Worm (Caenorhabditis elegans) whole organism, young adult: ENCODE measurements around the gene cpr-4.

Experiments used
- akir-1 ChIP-seq: fragments of 200-800 bp; sonication (Bioruptor generic); optimal IDR thresholded peaks from 2 replicates; lab custom pipeline; 2018; ENCODE audit warnings: mild to moderate bottlenecking, missing genetic modification characterization, moderate library complexity, missing compliant biosample characterization
- ama-1 ChIP-seq, 3 experiments: fragments of 150-350 bp in 1 of 3; sonication (generic microtip) in 2 of 3; optimal IDR thresholded peaks; 2 replicates each; lab custom pipeline; 2014 to 2018; ENCODE audit warnings: missing biosample characterization in 2 of 3, missing genetic modification characterization in 2 of 3, missing genetic modification reagents in 2 of 3
- dpl-1 ChIP-seq: fragments of 150-350 bp; optimal IDR thresholded peaks from 2 replicates; lab custom pipeline; 2014; ENCODE audit warnings: missing biosample characterization, missing genetic modification reagents, missing genetic modification characterization
- ekl-4 ChIP-seq: fragments of 200-800 bp; sonication (Bioruptor generic); IDR thresholded peaks from 2 replicates; pipeline ENCODE4 v1.3.6; 2022; ENCODE audit warnings: missing genetic modification reagents, missing genetic modification characterization, missing compliant biosample characterization
- ets-4 ChIP-seq: fragments of 200-800 bp; sonication (Bioruptor generic); optimal IDR thresholded peaks from 2 replicates; lab custom pipeline; 2018; ENCODE audit warnings: mild to moderate bottlenecking, missing genetic modification characterization, missing compliant biosample characterization
- hsf-1 ChIP-seq: fragments of 200-800 bp; sonication (Bioruptor generic); IDR thresholded peaks from 2 replicates; pipeline ENCODE4 v1.3.6; 2022; ENCODE audit warnings: missing genetic modification reagents, missing genetic modification characterization, missing compliant biosample characterization
- madf-3 ChIP-seq: fragments of 200-800 bp; sonication (Bioruptor generic); IDR thresholded peaks from 2 replicates; pipeline ENCODE4 v1.3.6; 2022; ENCODE audit warnings: missing genetic modification reagents, missing genetic modification characterization, missing compliant biosample characterization
- rec-8 ChIP-seq, 2 experiments: sonication (generic microtip); optimal IDR thresholded peaks; 2 replicates each; lab custom pipeline; 2016; ENCODE audit warnings: mild to moderate bottlenecking in 2 of 2, missing genetic modification characterization in 2 of 2, missing genetic modification reagents in 2 of 2, missing genotype in 2 of 2, missing biosample characterization in 1 of 2, missing compliant biosample characterization in 1 of 2, moderate library complexity in 1 of 2
- repo-1 ChIP-seq: sonication (generic microtip); optimal IDR thresholded peaks from 2 replicates; lab custom pipeline; 2017; ENCODE audit warnings: mild to moderate bottlenecking, missing genetic modification characterization, missing compliant biosample characterization
- zim-3 ChIP-seq: sonication (generic microtip); optimal IDR thresholded peaks from 2 replicates; lab custom pipeline; 2017; ENCODE audit warnings: mild to moderate bottlenecking, missing genetic modification characterization, moderate library complexity, missing compliant biosample characterization

- TF ChIP-seq akir-1 (GFP tag; lab: Kevin White, UChicago) (no peak), ama-1 (optimal IDR thresholded peaks at IDR 0.05; lab: Kevin White, UChicago) (no peak), ama-1 (GFP tag; optimal IDR thresholded peaks at IDR 0.05; lab: Kevin White, UChicago) (no peak), repo-1 (no peak), ets-4 (GFP tag; lab: Kevin White, UChicago) (no peak), rec-8 (tag; optimal IDR thresholded peaks at IDR 0.05; lab: Kevin White, UChicago) (no peak), madf-3 (GFP tag; lab: Robert Waterston, UW) (no peak), dpl-1 (GFP tag; lab: Kevin White, UChicago) (no peak), zim-3 (tag; lab: Kevin White, UChicago) (no peak), ekl-4 (GFP tag; lab: Robert Waterston, UW) (no peak), hsf-1 (GFP tag; lab: Robert Waterston, UW) (no peak)
Measured at ce11 chrV:6658765-6659164, 44.3 kb downstream of the cpr-4 start.
